Worm (Caenorhabditis elegans): ENCODE results near the gene T06C12.9.

DNA sequence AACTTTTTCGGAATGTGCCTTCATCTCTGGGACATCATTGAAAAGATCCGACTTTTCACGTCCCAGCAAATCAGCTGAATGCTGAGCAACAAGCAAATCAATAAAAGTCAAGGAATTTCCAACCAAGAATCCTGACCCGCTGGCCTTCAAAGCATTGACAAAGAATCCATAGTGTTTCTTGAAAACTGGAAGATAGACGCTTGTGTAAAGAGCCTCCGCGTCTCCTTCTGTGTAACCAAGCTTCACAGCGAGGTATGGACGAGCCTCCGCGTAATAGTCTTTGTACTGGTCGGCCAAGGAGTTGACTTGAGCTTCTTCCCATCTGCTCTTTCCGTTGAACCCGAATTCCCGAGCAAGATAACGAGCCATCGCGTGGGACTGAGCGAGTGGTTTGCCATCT is 29.4 kb upstream of the T06C12.9 start:
- TF ChIP-seq fkh-10 (GFP tag; optimal IDR thresholded peaks at IDR 0.05) (no peak), tbx-2 (tag; optimal IDR thresholded peaks at IDR 0.05) (no peak), ref-2 (tag; optimal IDR thresholded peaks at IDR 0.05) (no peak), dmd-4 (tag; optimal IDR thresholded peaks at IDR 0.05; ENCODE audit: borderline replicate concordance) (no peak), pqm-1 (tag; optimal IDR thresholded peaks at IDR 0.05) (no peak), sdc-2 (tag; optimal IDR thresholded peaks at IDR 0.05) (no peak), syd-9 (tag; optimal IDR thresholded peaks at IDR 0.05) (no peak), lin-11 (tag; optimal IDR thresholded peaks at IDR 0.05) (no peak), unc-55 (GFP tag; optimal IDR thresholded peaks at IDR 0.05) (no peak), dve-1 (tag; optimal IDR thresholded peaks at IDR 0.05) (no peak), pha-4 (tag; optimal IDR thresholded peaks at IDR 0.05) (no peak), elt-2 (tag; optimal IDR thresholded peaks at IDR 0.05) (no peak), C38D4.7 (GFP tag; optimal IDR thresholded peaks at IDR 0.05) (no peak), ceh-45 (GFP tag; IDR thresholded peaks at IDR 0.05) (no peak)

Data from whole organism, late embryonic.